Worm (Caenorhabditis elegans) whole organism, mixed stage, embryonic: ENCODE measurements around the gene ltah-1.2.
A peak's percentile ranks its signal among the peaks of the same experiment; 100 is the strongest.

Experiments used
- M03D4.4 ChIP-seq: sonication (generic microtip); optimal IDR thresholded peaks from 2 replicates; lab custom pipeline; 2017; ENCODE audit warnings: mild to moderate bottlenecking, missing genetic modification characterization, missing compliant biosample characterization
- blmp-1 ChIP-seq: fragments of 150-350 bp; optimal IDR thresholded peaks from 2 replicates; lab custom pipeline; 2014; ENCODE audit warnings: missing biosample characterization, missing genetic modification characterization
- ceh-39 ChIP-seq: fragments of 150-350 bp; optimal IDR thresholded peaks from 2 replicates; lab custom pipeline; 2014; ENCODE audit warnings: missing biosample characterization, missing genetic modification characterization
- ceh-43 ChIP-seq: fragments of 200-800 bp; sonication (Bioruptor generic); optimal IDR thresholded peaks from 2 replicates; lab custom pipeline; 2018; ENCODE audit warnings: mild to moderate bottlenecking, missing genetic modification characterization, moderate library complexity, missing compliant biosample characterization
- ceh-83 ChIP-seq: fragments of 200-800 bp; sonication (Bioruptor generic); optimal IDR thresholded peaks from 2 replicates; lab custom pipeline; 2018; ENCODE audit warnings: mild to moderate bottlenecking, missing genetic modification characterization, missing compliant biosample characterization
- drap-1 ChIP-seq: fragments of 200-800 bp; sonication (Bioruptor generic); optimal IDR thresholded peaks from 3 replicates; lab custom pipeline; 2018; ENCODE audit warnings: mild to moderate bottlenecking, missing genetic modification characterization, missing compliant biosample characterization
- flh-1 ChIP-seq: fragments of 200-800 bp; sonication (Bioruptor generic); optimal IDR thresholded peaks from 2 replicates; lab custom pipeline; 2018; ENCODE audit warnings: mild to moderate bottlenecking, missing genetic modification characterization, moderate library complexity, missing compliant biosample characterization
- ham-2 ChIP-seq: fragments of 200-800 bp; sonication (Bioruptor generic); optimal IDR thresholded peaks from 2 replicates; lab custom pipeline; 2018; ENCODE audit warnings: mild to moderate bottlenecking, missing genetic modification characterization, missing compliant biosample characterization
- hlh-1 ChIP-seq: fragments of 150-350 bp; optimal IDR thresholded peaks from 2 replicates; lab custom pipeline; 2014; ENCODE audit warnings: missing biosample characterization, missing genetic modification reagents, missing genetic modification characterization
- lin-13 ChIP-seq: fragments of 150-350 bp; optimal IDR thresholded peaks from 2 replicates; lab custom pipeline; 2014; ENCODE audit warnings: missing biosample characterization, missing genetic modification characterization
- lin-32 ChIP-seq: fragments of 200-800 bp; sonication (Bioruptor generic); optimal IDR thresholded peaks from 2 replicates; lab custom pipeline; 2018; ENCODE audit warnings: mild to moderate bottlenecking, missing genetic modification characterization, missing compliant biosample characterization
- lsy-2 ChIP-seq: fragments of 150-350 bp; optimal IDR thresholded peaks from 2 replicates; lab custom pipeline; 2014; ENCODE audit warnings: missing biosample characterization, missing genetic modification characterization
- mab-5 ChIP-seq: fragments of 150-350 bp; optimal IDR thresholded peaks from 2 replicates; lab custom pipeline; 2014; ENCODE audit warnings: missing biosample characterization, missing genetic modification characterization
- mep-1 ChIP-seq: fragments of 150-350 bp; optimal IDR thresholded peaks from 2 replicates; lab custom pipeline; 2017; ENCODE audit warnings: missing biosample characterization, missing genetic modification reagents, missing genetic modification characterization, inconsistent platforms
- mls-2 ChIP-seq: sonication (generic microtip); optimal IDR thresholded peaks from 2 replicates; lab custom pipeline; 2016; ENCODE audit warnings: mild to moderate bottlenecking, missing genetic modification characterization, moderate library complexity, missing compliant biosample characterization
- nhr-12 ChIP-seq: fragments of 150-350 bp; optimal IDR thresholded peaks from 2 replicates; lab custom pipeline; 2014; ENCODE audit warnings: missing biosample characterization, missing genetic modification characterization
- nhr-2 ChIP-seq: fragments of 150-350 bp; optimal IDR thresholded peaks from 2 replicates; lab custom pipeline; 2014; ENCODE audit warnings: missing biosample characterization, missing genetic modification characterization
- nhr-237 ChIP-seq: fragments of 150-350 bp; optimal IDR thresholded peaks from 2 replicates; lab custom pipeline; 2014; ENCODE audit warnings: missing biosample characterization, missing genetic modification characterization
- nhr-28 ChIP-seq: fragments of 150-350 bp; optimal IDR thresholded peaks from 2 replicates; lab custom pipeline; 2014; ENCODE audit warnings: missing biosample characterization, missing genetic modification characterization
- nhr-76 ChIP-seq: sonication (generic microtip); optimal IDR thresholded peaks from 2 replicates; lab custom pipeline; 2017; ENCODE audit warnings: missing biosample characterization, missing genetic modification characterization
- pha-4 ChIP-seq: fragments of 150-350 bp; optimal IDR thresholded peaks from 2 replicates; lab custom pipeline; 2018; ENCODE audit warnings: missing biosample characterization, missing genetic modification reagents, missing genetic modification characterization
- sem-2 ChIP-seq: fragments of 200-800 bp; sonication (Bioruptor generic); optimal IDR thresholded peaks from 2 replicates; lab custom pipeline; 2018; ENCODE audit warnings: mild to moderate bottlenecking, missing genetic modification characterization, missing compliant biosample characterization
- sptf-1 ChIP-seq: sonication (generic microtip); optimal IDR thresholded peaks from 2 replicates; lab custom pipeline; 2017; ENCODE audit warnings: mild to moderate bottlenecking, missing genetic modification characterization, moderate library complexity, missing compliant biosample characterization
- tbx-8 ChIP-seq: fragments of 200-800 bp; sonication (Bioruptor generic); optimal IDR thresholded peaks from 2 replicates; lab custom pipeline; 2018; ENCODE audit warnings: mild to moderate bottlenecking, missing genetic modification characterization, moderate library complexity, missing compliant biosample characterization
- unc-120 ChIP-seq: sonication (generic microtip); optimal IDR thresholded peaks from 2 replicates; lab custom pipeline; 2017; ENCODE audit warnings: missing genetic modification characterization, missing compliant biosample characterization; ENCODE audit not compliant: poor library complexity, severe bottlenecking
- unc-62 ChIP-seq: fragments of 150-350 bp; optimal IDR thresholded peaks from 2 replicates; lab custom pipeline; 2014; ENCODE audit warnings: missing biosample characterization, missing genetic modification reagents, missing genetic modification characterization
- ztf-11 ChIP-seq: fragments of 150-350 bp; optimal IDR thresholded peaks from 2 replicates; lab custom pipeline; 2014; ENCODE audit warnings: missing biosample characterization, missing genetic modification characterization

ltah-1.2 gene

DNA sequence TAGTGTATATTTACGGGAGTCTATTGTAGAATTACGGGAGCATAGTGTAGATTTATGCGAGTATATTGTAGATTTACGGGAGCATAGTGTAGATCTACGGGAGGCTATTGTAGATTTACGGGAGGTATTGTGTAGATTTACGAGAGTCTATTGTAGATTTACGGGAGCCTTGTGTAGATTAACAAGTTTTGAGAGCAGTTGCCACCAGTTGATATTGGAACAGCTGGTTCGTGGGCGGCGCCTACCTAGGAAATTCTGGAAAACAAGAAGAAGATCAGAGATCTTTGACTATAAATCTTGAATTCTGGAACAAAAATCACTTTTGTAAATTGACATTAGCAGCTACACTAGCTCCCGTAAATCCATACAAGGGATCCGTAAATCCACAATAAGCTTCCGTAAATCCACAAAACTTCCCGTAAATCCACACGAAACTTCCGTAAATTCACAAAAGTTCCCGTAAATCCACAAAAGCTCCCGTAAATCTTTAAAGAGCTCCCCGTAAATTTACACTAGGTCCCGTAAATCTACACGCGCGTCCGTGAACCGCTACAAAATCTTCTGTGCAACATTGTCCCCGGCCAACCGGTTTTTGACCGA lies 40.0 kb upstream of the ltah-1.2 start:
- TF ChIP-seq lin-32 (GFP tag; lab: Kevin White, UChicago), result no peak
- TF ChIP-seq hlh-1, result peak; percentile 4
- TF ChIP-seq, all 35 proteins: peak for 1

DNA sequence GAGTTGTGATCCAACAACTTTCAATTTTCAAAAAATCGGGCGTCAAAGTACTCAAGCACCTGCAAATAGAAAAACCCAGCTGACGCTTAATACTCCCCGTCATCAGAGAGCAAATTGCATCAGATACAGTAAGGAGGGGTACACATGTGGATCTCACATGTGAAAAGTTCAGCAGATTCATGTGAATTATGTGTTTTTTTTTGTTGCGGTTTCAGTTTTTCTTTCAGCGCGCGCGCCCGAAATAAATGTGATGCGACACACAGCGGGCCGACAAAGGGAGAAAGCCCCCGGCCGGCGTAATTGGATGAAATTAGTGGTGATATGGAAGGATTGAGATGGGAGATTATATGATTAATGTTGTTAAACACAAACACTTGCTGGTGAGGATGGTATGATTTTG lies 39.4 kb upstream of the ltah-1.2 start:
- no peak for TF ChIP-seq nhr-2 (tag; lab: Kevin White, UChicago)
- no peak for TF ChIP-seq pha-4
- TF ChIP-seq ceh-39 (tag; lab: Kevin White, UChicago), result no peak
- TF ChIP-seq tbx-8, result no peak
- no peak for TF ChIP-seq mab-5 (tag; lab: Kevin White, UChicago)
- TF ChIP-seq nhr-237 (tag; lab: Kevin White, UChicago), result no peak
- no peak for TF ChIP-seq ztf-11 (tag; lab: Kevin White, UChicago)
- no peak for TF ChIP-seq M03D4.4 (tag; lab: Kevin White, UChicago)
- TF ChIP-seq unc-62 (GFP tag; lab: Kevin White, UChicago), result no peak
- TF ChIP-seq ceh-43 (GFP tag; lab: Kevin White, UChicago), result no peak
- TF ChIP-seq blmp-1 (tag; lab: Kevin White, UChicago), result no peak
- no peak for TF ChIP-seq lsy-2 (tag; lab: Kevin White, UChicago)
- TF ChIP-seq nhr-76 (tag; lab: Kevin White, UChicago), result no peak
- TF ChIP-seq lin-13, result no peak
- no peak for TF ChIP-seq unc-120 (tag; lab: Kevin White, UChicago)
- no peak for TF ChIP-seq sptf-1 (tag; lab: Kevin White, UChicago)
- no peak for TF ChIP-seq lin-32 (GFP tag; lab: Kevin White, UChicago)
- no peak for TF ChIP-seq sem-2 (GFP tag; lab: Kevin White, UChicago)
- TF ChIP-seq nhr-12 (tag; lab: Kevin White, UChicago), result no peak

DNA sequence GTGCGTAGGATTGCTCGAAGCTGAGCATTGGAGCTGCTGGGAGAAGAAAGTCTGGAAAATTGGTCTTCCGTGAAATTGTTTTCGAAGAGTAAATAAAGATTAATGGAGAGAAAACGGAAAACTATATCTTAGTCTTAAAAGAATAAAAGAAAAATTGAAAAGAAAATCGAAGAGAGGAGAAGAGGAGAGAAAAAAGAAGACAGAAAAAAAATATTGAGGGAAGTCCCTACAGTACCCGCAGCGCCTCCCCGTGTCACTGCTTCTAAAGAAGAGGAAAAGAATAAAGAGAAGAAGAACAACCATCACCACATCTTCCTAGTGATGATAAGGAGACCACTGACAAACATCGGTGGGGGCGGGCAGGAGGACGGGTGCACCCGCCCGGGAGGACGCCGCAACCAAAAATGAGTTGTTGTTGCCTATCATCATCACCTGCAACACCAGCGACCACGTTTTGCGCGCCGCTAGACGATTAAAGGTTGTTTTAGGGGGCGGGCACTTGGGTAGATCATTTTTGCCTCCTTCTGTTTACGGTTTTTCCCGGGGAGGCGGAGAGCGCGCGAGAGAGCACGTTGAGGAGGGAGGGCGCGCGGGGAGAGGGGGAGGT lies 35.9 kb upstream of the ltah-1.2 start, which contains the start of gene CC8.2:
CC8.2 (minus strand) TSS at position 51 of the 607 bp plus-strand sequence.
- no peak for TF ChIP-seq sptf-1 (tag; lab: Kevin White, UChicago)
- no peak for TF ChIP-seq ceh-39 (tag; lab: Kevin White, UChicago)
- TF ChIP-seq unc-62 (GFP tag; lab: Kevin White, UChicago), result no peak
- peak; percentile 15 for TF ChIP-seq ham-2 (GFP tag; lab: Kevin White, UChicago)
- TF ChIP-seq flh-1 (GFP tag; lab: Kevin White, UChicago), result no peak
- no peak for TF ChIP-seq nhr-28
- no peak for TF ChIP-seq mab-5 (tag; lab: Kevin White, UChicago)
- TF ChIP-seq mep-1 (tag; lab: Kevin White, UChicago), result no peak
- no peak for TF ChIP-seq drap-1 (GFP tag; lab: Kevin White, UChicago)
- TF ChIP-seq M03D4.4 (tag; lab: Kevin White, UChicago), result peak; percentile 6
- no peak for TF ChIP-seq mls-2 (tag; lab: Kevin White, UChicago)
- TF ChIP-seq, all 35 proteins: peak for 2

DNA sequence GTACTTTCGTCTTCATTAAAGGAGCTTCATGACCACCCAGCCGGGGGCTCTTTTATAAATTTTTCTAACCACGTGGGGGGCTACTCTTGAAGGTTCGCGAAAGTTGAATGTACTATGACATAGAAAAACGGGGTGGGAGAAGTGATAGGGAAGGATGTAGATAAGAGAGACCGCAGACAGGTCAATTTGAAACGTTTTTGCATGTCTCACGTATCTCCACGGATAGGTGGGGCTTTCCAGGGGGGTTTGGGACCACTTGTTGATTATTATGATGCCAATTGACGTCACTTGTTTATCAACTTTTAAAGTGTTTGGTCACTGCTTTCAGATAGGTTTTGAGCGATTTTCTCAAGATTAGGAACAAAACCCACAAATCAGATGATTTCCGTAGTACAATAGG lies 34.7 kb upstream of the ltah-1.2 start:
- TF ChIP-seq flh-1 (GFP tag; lab: Kevin White, UChicago), result no peak
- peak; percentile 52 for TF ChIP-seq hlh-1
- no peak for TF ChIP-seq mep-1 (tag; lab: Kevin White, UChicago)
- peak; percentile 59 for TF ChIP-seq unc-120 (tag; lab: Kevin White, UChicago)

DNA sequence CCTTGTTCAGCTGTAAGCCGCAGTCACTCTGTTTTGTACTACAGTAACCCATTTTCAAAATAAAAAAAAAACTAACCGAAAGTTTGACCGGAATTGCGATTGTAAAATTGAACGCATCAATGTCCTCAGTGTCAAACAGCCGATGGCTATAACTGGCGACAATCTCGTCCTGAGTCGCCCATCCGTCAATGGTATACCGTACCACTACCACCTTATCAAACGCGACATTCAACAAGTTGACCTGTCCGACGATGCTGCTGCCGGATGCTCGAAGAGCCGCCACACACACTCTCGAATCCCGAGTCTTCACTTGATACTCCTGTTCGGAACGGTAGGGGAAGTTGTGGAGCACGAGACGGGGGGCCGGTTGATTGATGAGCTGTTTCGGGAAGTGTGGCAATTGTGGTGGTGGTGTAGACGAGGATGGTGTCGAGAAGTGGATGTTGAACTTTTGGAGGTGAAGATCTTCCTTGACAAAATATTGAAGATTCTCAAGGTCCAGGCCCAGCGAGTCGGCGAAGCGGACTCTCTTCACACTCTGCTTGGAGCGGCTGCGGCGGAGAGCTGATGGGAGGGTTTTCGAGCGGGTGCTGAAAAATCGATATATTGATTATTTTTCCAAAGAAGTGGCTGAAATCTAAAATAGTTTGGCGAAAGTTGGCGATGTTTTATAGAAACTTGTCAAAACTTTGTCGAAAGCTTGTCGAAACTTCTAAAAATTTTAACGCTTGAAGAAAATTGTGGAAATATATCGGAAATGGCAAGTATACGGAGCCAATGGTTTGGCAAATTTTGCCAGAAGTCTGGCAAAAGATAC lies 33.7 kb upstream of the ltah-1.2 start:
- no peak for TF ChIP-seq ztf-11 (tag; lab: Kevin White, UChicago)
- no peak for TF ChIP-seq mls-2 (tag; lab: Kevin White, UChicago)
- TF ChIP-seq M03D4.4 (tag; lab: Kevin White, UChicago), result no peak
- no peak for TF ChIP-seq ceh-83 (GFP tag; lab: Kevin White, UChicago)
- TF ChIP-seq mab-5 (tag; lab: Kevin White, UChicago), result no peak
- no peak for TF ChIP-seq hlh-1
- TF ChIP-seq ceh-39 (tag; lab: Kevin White, UChicago), result no peak
- TF ChIP-seq, all 35 proteins: peak for 0
